Worm (Caenorhabditis elegans) whole organism, L2 larva: ENCODE measurements around the gene srxa-12.

Source experiments
- ZK546.5 ChIP-seq: sonication (generic microtip); optimal IDR thresholded peaks from 2 replicates; lab custom pipeline; 2017; ENCODE audit warnings: missing biosample characterization, missing genetic modification characterization
- elt-1 ChIP-seq: fragments of 150-350 bp; optimal IDR thresholded peaks from 2 replicates; lab custom pipeline; 2014; ENCODE audit warnings: missing biosample characterization, missing genetic modification characterization
- mab-5 ChIP-seq: fragments of 150-350 bp; optimal IDR thresholded peaks from 2 replicates; lab custom pipeline; 2014; ENCODE audit warnings: missing biosample characterization, missing genetic modification characterization
- nhr-12 ChIP-seq: fragments of 150-350 bp; optimal IDR thresholded peaks from 2 replicates; lab custom pipeline; 2014; ENCODE audit warnings: missing biosample characterization, missing genetic modification characterization
- nhr-25 ChIP-seq: fragments of 150-350 bp; sonication (generic microtip); optimal IDR thresholded peaks from 3 replicates; lab custom pipeline; 2014; ENCODE audit warnings: missing biosample characterization, missing genetic modification characterization
- nhr-77 ChIP-seq: fragments of 150-350 bp; optimal IDR thresholded peaks from 2 replicates; lab custom pipeline; 2014; ENCODE audit warnings: missing biosample characterization, missing genetic modification characterization
- sma-9 ChIP-seq, 2 experiments: fragments of 150-350 bp in 1 of 2; sonication (generic microtip) in 1 of 2; optimal IDR thresholded peaks; 2 replicates each; lab custom pipeline; 2014 to 2016; ENCODE audit warnings: missing genetic modification characterization in 2 of 2, mild to moderate bottlenecking in 1 of 2, missing biosample characterization in 1 of 2, missing compliant biosample characterization in 1 of 2, missing genetic modification reagents in 1 of 2, moderate library complexity in 1 of 2
- snpc-4 ChIP-seq: fragments of 150-350 bp; optimal IDR thresholded peaks from 2 replicates; lab custom pipeline; 2014; ENCODE audit warnings: missing biosample characterization, missing genetic modification characterization
- unc-62 ChIP-seq: fragments of 150-350 bp; optimal IDR thresholded peaks from 2 replicates; lab custom pipeline; 2014; ENCODE audit warnings: missing biosample characterization, missing genetic modification reagents, missing genetic modification characterization

DNA sequence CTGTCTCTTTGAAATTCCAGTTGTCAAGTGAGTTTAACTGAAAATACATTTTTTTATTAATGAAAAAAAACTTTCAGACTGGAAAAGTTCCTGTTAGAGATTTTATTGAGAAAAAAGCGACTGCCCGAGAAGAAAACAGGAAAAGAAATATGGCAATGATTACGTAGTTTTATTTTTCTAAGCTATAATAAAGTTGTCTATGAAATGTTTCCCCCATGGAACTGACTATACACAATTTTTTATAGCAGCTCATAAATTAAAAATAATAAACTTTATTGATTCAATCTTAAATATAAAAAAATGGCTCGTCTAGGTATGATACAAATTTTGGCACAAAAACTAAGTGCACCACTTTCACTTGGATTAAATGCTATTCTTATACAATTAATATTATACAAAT is 24.0 kb upstream of the srxa-12 start, which contains the start of gene C06B3.1:
- no peak for TF ChIP-seq elt-1 (tag; lab: Kevin White, UChicago)
- TF ChIP-seq snpc-4, result no peak
- TF ChIP-seq mab-5, result no peak
- no peak for TF ChIP-seq nhr-25
- TF ChIP-seq unc-62, result no peak
- no peak for TF ChIP-seq nhr-77
- TF ChIP-seq nhr-12 (tag; lab: Kevin White, UChicago), result no peak
- TF ChIP-seq ZK546.5 (tag; lab: Kevin White, UChicago), result no peak
- TF ChIP-seq sma-9 (GFP tag; optimal IDR thresholded peaks at IDR 0.05; lab: Kevin White, UChicago), result no peak
- no peak for TF ChIP-seq sma-9 (tag; optimal IDR thresholded peaks at IDR 0.05; lab: Kevin White, UChicago)
